Worm (Caenorhabditis elegans): Measurements from ENCODE around the gene T01B4.3.

DNA sequence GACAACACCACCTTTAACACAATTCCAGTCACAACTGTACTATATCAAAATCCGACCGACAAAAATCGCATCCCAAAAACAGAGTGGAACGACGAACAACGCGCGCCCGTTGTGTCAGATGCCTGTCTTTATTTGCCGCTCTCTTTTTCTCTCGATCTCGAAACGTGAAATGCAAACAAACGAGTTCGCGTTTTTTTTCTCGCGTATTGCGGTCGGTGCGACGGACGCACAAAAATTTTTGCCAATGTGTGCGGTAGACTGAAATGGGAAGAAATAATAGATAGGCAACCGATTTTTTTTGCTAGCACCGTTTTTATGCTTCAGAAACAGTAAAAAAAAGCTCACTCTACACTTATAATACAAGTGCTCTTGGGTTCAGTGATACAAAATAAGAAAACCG lies 20.4 kb downstream of the T01B4.3 start:
- TF ChIP-seq F37D6.2 (tag; optimal IDR thresholded peaks at IDR 0.05) (no peak), nhr-6 (tag; optimal IDR thresholded peaks at IDR 0.05) (no peak), unc-62 (GFP tag; optimal IDR thresholded peaks at IDR 0.05 in 1 of 2) (no peak), unc-62 (tag; optimal IDR thresholded peaks at IDR 0.05) (no peak)
